Fruit fly (Drosophila melanogaster) whole organism, embryonic: ENCODE results near the gene nkt.

Experiments
- CG12219 ChIP-seq: fragments of 200-800 bp; sonication (Bioruptor generic); optimal IDR thresholded peaks from 3 replicates; lab custom pipeline; 2018; ENCODE audit warnings: missing biosample characterization, mild to moderate bottlenecking, missing genetic modification characterization
- CG15011 ChIP-seq: fragments of 200-800 bp; sonication (Bioruptor generic); optimal IDR thresholded peaks from 3 replicates; lab custom pipeline; 2018; ENCODE audit warnings: missing biosample characterization, mild to moderate bottlenecking, missing genetic modification characterization
- CG15269 ChIP-seq: fragments of 200-800 bp; sonication (Bioruptor generic); optimal IDR thresholded peaks from 2 replicates; lab custom pipeline; 2018; ENCODE audit warnings: missing biosample characterization, mild to moderate bottlenecking, missing genetic modification characterization, moderate library complexity
- CG15479 ChIP-seq: fragments of 200-800 bp; sonication (Bioruptor generic); optimal IDR thresholded peaks from 3 replicates; lab custom pipeline; 2019; ENCODE audit warnings: missing biosample characterization, mild to moderate bottlenecking, missing genetic modification characterization, moderate library complexity
- CG31388 ChIP-seq: fragments of 200-800 bp; sonication (Bioruptor generic); optimal IDR thresholded peaks from 2 replicates; lab custom pipeline; 2016; ENCODE audit warnings: missing biosample characterization, missing genetic modification characterization
- CG32532 ChIP-seq: fragments of 200-800 bp; sonication (Bioruptor generic); IDR thresholded peaks from 2 replicates; pipeline ENCODE4 v1.3.6; 2022; ENCODE audit warnings: missing biosample characterization, missing genetic modification characterization
- CG3838 ChIP-seq: fragments of 200-800 bp; sonication (Bioruptor generic); optimal IDR thresholded peaks from 3 replicates; lab custom pipeline; 2016; ENCODE audit warnings: missing biosample characterization, missing genetic modification characterization
- CG6854 ChIP-seq: fragments of 200-800 bp; sonication (Bioruptor generic); optimal IDR thresholded peaks from 3 replicates; lab custom pipeline; 2017; ENCODE audit warnings: missing biosample characterization, mild to moderate bottlenecking, missing genetic modification characterization
- CG7271 ChIP-seq: fragments of 200-800 bp; sonication (Bioruptor generic); optimal IDR thresholded peaks from 2 replicates; lab custom pipeline; 2018; ENCODE audit warnings: missing biosample characterization, mild to moderate bottlenecking, missing genetic modification characterization, moderate library complexity
- CG7839 ChIP-seq: fragments of 200-800 bp; sonication (Bioruptor generic); optimal IDR thresholded peaks from 3 replicates; lab custom pipeline; 2018; ENCODE audit warnings: missing biosample characterization, mild to moderate bottlenecking, missing genetic modification characterization, moderate library complexity
- CG8281 ChIP-seq: fragments of 200-800 bp; sonication (Bioruptor generic); optimal IDR thresholded peaks from 2 replicates; lab custom pipeline; 2018; ENCODE audit warnings: missing biosample characterization, mild to moderate bottlenecking, missing genetic modification characterization, moderate library complexity
- CG9876 ChIP-seq: fragments of 200-800 bp; sonication (Bioruptor generic); optimal IDR thresholded peaks from 2 replicates; lab custom pipeline; 2016; ENCODE audit warnings: missing biosample characterization, missing genetic modification characterization
- CoRest ChIP-seq: fragments of 200-800 bp; sonication (Bioruptor generic); optimal IDR thresholded peaks from 3 replicates; lab custom pipeline; 2018; ENCODE audit warnings: missing biosample characterization, mild to moderate bottlenecking, missing genetic modification characterization, moderate library complexity
- GATAe ChIP-seq: fragments of 200-800 bp; sonication (Bioruptor generic); conservative IDR thresholded peaks from 2 replicates; pipeline ENCODE4 v1.3.6; 2022; ENCODE audit warnings: missing biosample characterization, missing genetic modification characterization
- Jarid2 ChIP-seq: fragments of 200-800 bp; sonication (Bioruptor generic); optimal IDR thresholded peaks from 3 replicates; lab custom pipeline; 2017; ENCODE audit warnings: mild to moderate bottlenecking, missing biosample characterization, missing genetic modification reagents, missing genetic modification characterization
- Opbp ChIP-seq: fragments of 200-800 bp; sonication (Bioruptor generic); IDR thresholded peaks from 3 replicates; pipeline ENCODE4 v1.3.6; 2022; ENCODE audit warnings: missing biosample characterization, missing genetic modification characterization; ENCODE audit not compliant: partially characterized antibody
- Stat92E ChIP-seq, 3 experiments: fragments of >200 bp in 2 of 3; fragments of 200-800 bp in 1 of 3; sonication (Bioruptor generic) in 1 of 3; optimal IDR thresholded peaks; 2 replicates each; lab custom pipeline; 2017 to 2019; ENCODE audit warnings: missing biosample characterization in 3 of 3, missing genetic modification characterization in 3 of 3, mild to moderate bottlenecking in 1 of 3, moderate library complexity in 1 of 3
- abd-A ChIP-seq: fragments of 200-800 bp; sonication (Bioruptor generic); optimal IDR thresholded peaks from 3 replicates; lab custom pipeline; 2019; ENCODE audit warnings: missing biosample characterization, mild to moderate bottlenecking, missing genetic modification characterization, moderate library complexity
- dysf ChIP-seq: fragments of 200-800 bp; sonication (Bioruptor generic); IDR thresholded peaks from 3 replicates; pipeline ENCODE4 v1.3.6; 2022; ENCODE audit warnings: missing biosample characterization, missing genetic modification characterization
- exex ChIP-seq: fragments of 200-800 bp; sonication (Bioruptor generic); optimal IDR thresholded peaks from 4 replicates; lab custom pipeline; 2018; ENCODE audit warnings: missing biosample characterization, mild to moderate bottlenecking, missing genetic modification characterization, moderate library complexity
- gce ChIP-seq: fragments of 200-800 bp; sonication (Bioruptor generic); IDR thresholded peaks from 3 replicates; pipeline ENCODE4 v1.3.6; 2022; ENCODE audit warnings: missing biosample characterization, missing genetic modification characterization
- gcm2 ChIP-seq: fragments of 200-800 bp; sonication (Bioruptor generic); optimal IDR thresholded peaks from 2 replicates; lab custom pipeline; 2016; ENCODE audit warnings: missing biosample characterization, missing genetic modification characterization
- gem ChIP-seq: fragments of 200-800 bp; sonication (Bioruptor generic); optimal IDR thresholded peaks from 2 replicates; lab custom pipeline; 2019; ENCODE audit warnings: missing biosample characterization, mild to moderate bottlenecking, missing genetic modification characterization, moderate library complexity
- grn ChIP-seq: fragments of 200-800 bp; sonication (Bioruptor generic); optimal IDR thresholded peaks from 3 replicates; lab custom pipeline; 2017; ENCODE audit warnings: missing biosample characterization, missing genetic modification characterization
- jigr1 ChIP-seq: fragments of 200-800 bp; sonication (Bioruptor generic); IDR thresholded peaks from 3 replicates; pipeline ENCODE4 v1.3.6; 2022; ENCODE audit warnings: missing biosample characterization, missing genetic modification characterization
- jing ChIP-seq: fragments of 200-800 bp; sonication (Bioruptor generic); optimal IDR thresholded peaks from 2 replicates; lab custom pipeline; 2018; ENCODE audit warnings: missing biosample characterization, mild to moderate bottlenecking, missing genetic modification characterization
- kah ChIP-seq: fragments of 200-800 bp; sonication (Bioruptor generic); optimal IDR thresholded peaks from 2 replicates; lab custom pipeline; 2018; ENCODE audit warnings: missing biosample characterization, mild to moderate bottlenecking, missing genetic modification characterization
- lab ChIP-seq: fragments of 200-800 bp; sonication (Bioruptor generic); optimal IDR thresholded peaks from 3 replicates; lab custom pipeline; 2017; ENCODE audit warnings: missing biosample characterization, missing genetic modification characterization, mild to moderate bottlenecking, moderate library complexity, missing genetic modification reagents
- mirr ChIP-seq: fragments of 200-800 bp; sonication (Bioruptor generic); optimal IDR thresholded peaks from 3 replicates; lab custom pipeline; 2018; ENCODE audit warnings: missing biosample characterization, mild to moderate bottlenecking, missing genetic modification characterization
- mld ChIP-seq: fragments of 200-800 bp; sonication (Bioruptor generic); IDR thresholded peaks from 3 replicates; pipeline ENCODE4 v1.3.6; 2022; ENCODE audit warnings: missing biosample characterization, missing genetic modification characterization; ENCODE audit not compliant: partially characterized antibody
- pb ChIP-seq: fragments of 200-800 bp; sonication (Bioruptor generic); optimal IDR thresholded peaks from 3 replicates; lab custom pipeline; 2016; ENCODE audit warnings: missing biosample characterization, missing genetic modification characterization
- run ChIP-seq: fragments of 200-800 bp; sonication (Bioruptor generic); optimal IDR thresholded peaks from 3 replicates; lab custom pipeline; 2018; ENCODE audit warnings: missing biosample characterization, mild to moderate bottlenecking, missing genetic modification characterization
- schlank ChIP-seq: fragments of 200-800 bp; sonication (Bioruptor generic); optimal IDR thresholded peaks from 2 replicates; lab custom pipeline; 2018; ENCODE audit warnings: missing biosample characterization, mild to moderate bottlenecking, missing genetic modification characterization
- sd ChIP-seq: fragments of 200-800 bp; sonication (Bioruptor generic); optimal IDR thresholded peaks from 3 replicates; lab custom pipeline; 2018; ENCODE audit warnings: missing biosample characterization, mild to moderate bottlenecking, missing genetic modification characterization, moderate library complexity
- slou ChIP-seq: fragments of 200-800 bp; sonication (Bioruptor generic); optimal IDR thresholded peaks from 3 replicates; lab custom pipeline; 2016; ENCODE audit warnings: missing biosample characterization, missing genetic modification characterization
- sug ChIP-seq: fragments of 200-800 bp; optimal IDR thresholded peaks from 2 replicates; lab custom pipeline; 2019; ENCODE audit warnings: missing biosample characterization, mild to moderate bottlenecking, missing genetic modification characterization, moderate library complexity
- tna ChIP-seq: fragments of 200-800 bp; sonication (Bioruptor generic); IDR thresholded peaks from 2 replicates; pipeline ENCODE4 v1.3.6; 2022; ENCODE audit warnings: missing biosample characterization, missing genetic modification characterization; ENCODE audit not compliant: partially characterized antibody

Gene nkt

dm6 chr3L:11224651-11225050, 23.5 kb downstream of the nkt start (continued):
- no peak for TF ChIP-seq gce (GFP tag; lab: Robert Waterston, UW)
- TF ChIP-seq CG9876 (GFP tag; lab: Kevin White, UChicago), result no peak
- TF ChIP-seq, all 482 proteins: peak for 8

DNA sequence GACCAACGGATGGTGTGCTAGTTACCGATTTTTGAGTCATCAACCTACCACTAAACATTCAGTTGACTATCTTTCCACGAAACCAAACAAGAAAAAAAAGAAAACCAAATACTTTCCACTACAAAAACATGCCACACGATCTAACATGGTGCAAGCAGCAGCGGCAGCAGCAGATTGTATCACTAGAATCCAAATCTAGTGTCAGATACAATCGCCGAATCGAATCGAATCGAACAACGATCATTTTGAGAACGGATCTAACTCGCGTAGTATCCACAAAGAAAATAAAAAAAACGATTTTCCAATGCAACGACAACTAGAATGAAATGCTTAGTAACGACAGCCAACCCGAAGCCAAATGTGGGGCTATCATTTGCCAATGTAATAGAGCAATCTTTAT, 26.6 kb downstream of the nkt start:
- TF ChIP-seq Stat92E (GFP tag; optimal IDR thresholded peaks at IDR 0.05; lab: Kevin White, UChicago) (peak in 1 of 3 experiments; percentile 14), abd-A (tag; lab: Kevin White, UChicago) (no peak), grn (peak; percentile 94)

DNA sequence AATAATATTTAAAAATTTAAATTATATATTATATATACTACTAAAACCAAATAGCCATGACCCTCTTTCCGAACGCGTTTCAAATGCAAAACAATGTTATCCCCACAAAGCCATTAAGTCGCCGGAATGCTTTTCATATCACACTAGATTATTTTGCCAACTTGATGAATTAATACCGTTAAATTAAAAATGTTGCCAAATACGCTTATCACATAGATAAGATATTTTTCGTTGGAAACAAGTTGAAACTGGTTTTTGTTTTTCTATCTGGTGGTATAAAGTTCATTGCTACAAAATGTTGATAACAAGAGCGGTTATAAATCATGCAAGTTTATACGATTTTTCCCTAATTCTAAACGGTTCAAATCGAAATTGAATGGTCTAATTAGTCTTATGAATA, 32.4 kb downstream of the nkt start:
- no peak for TF ChIP-seq CG15269 (tag; lab: Kevin White, UChicago)
- TF ChIP-seq mirr (GFP tag; lab: Kevin White, UChicago), result peak; percentile 80
- TF ChIP-seq gem, result peak; percentile 67
- TF ChIP-seq gcm2 (GFP tag; lab: Kevin White, UChicago), result no peak
- TF ChIP-seq CoRest (tag; lab: Kevin White, UChicago), result no peak
- no peak for TF ChIP-seq tna (GFP tag; lab: Robert Waterston, UW)
- no peak for TF ChIP-seq CG32532 (GFP tag; lab: Robert Waterston, UW)
- no peak for TF ChIP-seq CG6854 (GFP tag; lab: Kevin White, UChicago)
- no peak for TF ChIP-seq CG15011
- TF ChIP-seq CG7839 (tag; lab: Kevin White, UChicago), result no peak
- TF ChIP-seq exex (tag; lab: Kevin White, UChicago), result peak; percentile 93
- TF ChIP-seq CG7271 (tag; lab: Kevin White, UChicago), result no peak
- TF ChIP-seq dysf, result no peak
- TF ChIP-seq slou (GFP tag; lab: Kevin White, UChicago), result no peak
- TF ChIP-seq CG31388 (GFP tag; lab: Kevin White, UChicago), result no peak
- TF ChIP-seq CG3838 (GFP tag; lab: Kevin White, UChicago), result no peak
- TF ChIP-seq sd (tag; lab: Kevin White, UChicago), result peak; percentile 1
- TF ChIP-seq Jarid2 (GFP tag; lab: Kevin White, UChicago), result no peak
- TF ChIP-seq CG9876 (GFP tag; lab: Kevin White, UChicago), result no peak
- TF ChIP-seq CG12219, result no peak
- no peak for TF ChIP-seq jigr1
- no peak for TF ChIP-seq schlank (tag; lab: Kevin White, UChicago)
- TF ChIP-seq GATAe, result no peak
- no peak for TF ChIP-seq kah
- no peak for TF ChIP-seq CG15479 (GFP tag; lab: Kevin White, UChicago)
- TF ChIP-seq run (tag; lab: Kevin White, UChicago), result no peak
- peak; percentile 12 for TF ChIP-seq lab
- no peak for TF ChIP-seq Opbp (GFP tag; lab: Robert Waterston, UW)
- TF ChIP-seq CG8281 (tag; lab: Kevin White, UChicago), result no peak
- TF ChIP-seq jing (GFP tag; lab: Kevin White, UChicago), result no peak
- TF ChIP-seq sug, result peak; percentile 20

dm6 chr3L:11236118-11236517, 35.0 kb downstream of the nkt start, which contains the start of gene Ir68a:
Gene Ir68a (minus strand): TSS chr3L:11236218.
- TF ChIP-seq pb (GFP tag; lab: Kevin White, UChicago) (no peak), mld (GFP tag; lab: Robert Waterston, UW) (0 out of 3 replicates have a peak, but pooled peaks have one; percentile 6)
